Worm (Caenorhabditis elegans) whole organism, young adult: Measurements from ENCODE around the gene sdhb-1.

ENCODE experiments used
- B0035.1 ChIP-seq: sonication (generic microtip); optimal IDR thresholded peaks from 2 replicates; lab custom pipeline; 2016; ENCODE audit warnings: missing genetic modification characterization, mild to moderate bottlenecking, missing compliant biosample characterization, missing genotype, missing genetic modification reagents
- F49E8.2 ChIP-seq: sonication (generic microtip); optimal IDR thresholded peaks from 3 replicates; lab custom pipeline; 2017; ENCODE audit warnings: missing genetic modification characterization, mild to moderate bottlenecking, missing compliant biosample characterization, antibody characterized with exemption, moderate library complexity; ENCODE audit not compliant: insufficient read depth
- atf-7 ChIP-seq: sonication (generic microtip); optimal IDR thresholded peaks from 2 replicates; lab custom pipeline; 2017; ENCODE audit warnings: mild to moderate bottlenecking, missing genetic modification characterization, missing compliant biosample characterization
- mxl-1 ChIP-seq: sonication (generic microtip); optimal IDR thresholded peaks from 2 replicates; lab custom pipeline; 2016; ENCODE audit warnings: missing genetic modification characterization, missing compliant biosample characterization
- rec-8 ChIP-seq, 2 experiments: sonication (generic microtip); optimal IDR thresholded peaks; 2 replicates each; lab custom pipeline; 2016; ENCODE audit warnings: mild to moderate bottlenecking in 2 of 2, missing genetic modification characterization in 2 of 2, missing genetic modification reagents in 2 of 2, missing genotype in 2 of 2, missing biosample characterization in 1 of 2, missing compliant biosample characterization in 1 of 2, moderate library complexity in 1 of 2
- snpc-4 ChIP-seq, 5 experiments: fragments of 150-350 bp in 1 of 5; sonication (generic microtip) in 4 of 5; optimal IDR thresholded peaks; 2 replicates each; lab custom pipeline; 2014 to 2018; ENCODE audit warnings: missing genetic modification characterization in 5 of 5, missing biosample characterization in 3 of 5, antibody characterized with exemption in 2 of 5, mild to moderate bottlenecking in 2 of 5, missing compliant biosample characterization in 2 of 5, missing genotype in 2 of 5, moderate library complexity in 2 of 5, missing genetic modification reagents in 1 of 5

ce11 chrII:9305575-9305974 lies 47.0 kb downstream of the sdhb-1 start:
- no peak for TF ChIP-seq F49E8.2 (tag; lab: Kevin White, UChicago)
- TF ChIP-seq rec-8 (tag; optimal IDR thresholded peaks at IDR 0.05; lab: Kevin White, UChicago) = no peak
- no peak for TF ChIP-seq snpc-4 (GFP tag; optimal IDR thresholded peaks at IDR 0.05; lab: Kevin White, UChicago)
- no peak for TF ChIP-seq snpc-4 (tag; optimal IDR thresholded peaks at IDR 0.05; lab: Kevin White, UChicago)
- no peak for TF ChIP-seq mxl-1 (tag; lab: Kevin White, UChicago)
- TF ChIP-seq atf-7 (tag; lab: Kevin White, UChicago) = no peak
- no peak for TF ChIP-seq B0035.1 (tag; lab: Kevin White, UChicago)
